Fruit fly (Drosophila melanogaster): ENCODE data around the gene CG42521.

- TF ChIP-seq psq (optimal IDR thresholded peaks at IDR 0.05) (no peak), EcR (GFP tag; optimal IDR thresholded peaks at IDR 0.05) (no peak), CG8478 (optimal IDR thresholded peaks at IDR 0.05) (no peak), usp (GFP tag; optimal IDR thresholded peaks at IDR 0.05) (no peak), pan (optimal IDR thresholded peaks at IDR 0.05) (no peak), Dll (optimal IDR thresholded peaks at IDR 0.05) (no peak)
Observed at dm6 chr3L:10625499-10625898, 2.1 kb upstream of the CG42521 start, which contains the start of gene CG43127.
